Fruit fly (Drosophila melanogaster) whole organism, prepupa: ENCODE results near the gene MTF-1.

Experiments used
- Blimp-1 ChIP-seq: fragments of 200-800 bp; sonication (Bioruptor generic); optimal IDR thresholded peaks from 3 replicates; lab custom pipeline; 2017; ENCODE audit warnings: missing biosample characterization, missing genetic modification characterization, mild to moderate bottlenecking, moderate library complexity, missing genetic modification reagents
- CG10631 ChIP-seq: fragments of 200-800 bp; sonication (Bioruptor generic); optimal IDR thresholded peaks from 2 replicates; lab custom pipeline; 2016; ENCODE audit warnings: missing biosample characterization, missing genetic modification characterization
- CG10669 ChIP-seq: fragments of 200-800 bp; sonication (Bioruptor generic); optimal IDR thresholded peaks from 3 replicates; lab custom pipeline; 2018; ENCODE audit warnings: missing biosample characterization, mild to moderate bottlenecking, missing genetic modification characterization, moderate library complexity
- CG11294 ChIP-seq: fragments of 200-800 bp; sonication (Bioruptor generic); IDR thresholded peaks from 2 replicates; pipeline ENCODE4 v1.3.6; 2022; ENCODE audit warnings: missing biosample characterization, missing genetic modification characterization
- CG11762 ChIP-seq: fragments of 200-800 bp; sonication (Bioruptor generic); optimal IDR thresholded peaks from 3 replicates; lab custom pipeline; 2016; ENCODE audit warnings: missing biosample characterization, missing genetic modification characterization; ENCODE audit not compliant: insufficient read depth
- CG11902 ChIP-seq: fragments of 200-800 bp; sonication (Bioruptor generic); optimal IDR thresholded peaks from 3 replicates; lab custom pipeline; 2016; ENCODE audit warnings: missing biosample characterization, missing genetic modification characterization
- CG15336 ChIP-seq: fragments of 200-800 bp; sonication (Bioruptor generic); IDR thresholded peaks from 2 replicates; pipeline ENCODE4 v1.3.6; 2022; ENCODE audit warnings: missing biosample characterization, missing genetic modification characterization
- CG1621 ChIP-seq: fragments of 200-800 bp; sonication (Bioruptor generic); optimal IDR thresholded peaks from 3 replicates; lab custom pipeline; 2018; ENCODE audit warnings: missing biosample characterization, mild to moderate bottlenecking, missing genetic modification characterization
- CG16779 ChIP-seq: fragments of 200-800 bp; sonication (Bioruptor generic); optimal IDR thresholded peaks from 3 replicates; lab custom pipeline; 2017; ENCODE audit warnings: missing biosample characterization, mild to moderate bottlenecking, missing genetic modification characterization
- CG31627 ChIP-seq: fragments of 200-800 bp; sonication (Bioruptor generic); optimal IDR thresholded peaks from 3 replicates; lab custom pipeline; 2016; ENCODE audit warnings: missing biosample characterization, missing genetic modification characterization
- CG34406 ChIP-seq: fragments of 200-800 bp; sonication (Bioruptor generic); optimal IDR thresholded peaks from 3 replicates; lab custom pipeline; 2016; ENCODE audit warnings: missing biosample characterization, missing genetic modification characterization
- CG3919 ChIP-seq: fragments of 200-800 bp; sonication (Bioruptor generic); optimal IDR thresholded peaks from 3 replicates; lab custom pipeline; 2016; ENCODE audit warnings: missing biosample characterization, missing genetic modification characterization
- CG6163 ChIP-seq: fragments of 200-800 bp; sonication (Bioruptor generic); IDR thresholded peaks from 3 replicates; pipeline ENCODE4 v1.3.6; 2022; ENCODE audit warnings: missing biosample characterization, missing genetic modification characterization
- CG6276 ChIP-seq: fragments of 200-800 bp; sonication (Bioruptor generic); optimal IDR thresholded peaks from 2 replicates; lab custom pipeline; 2017; ENCODE audit warnings: missing biosample characterization, mild to moderate bottlenecking, missing genetic modification characterization
- CG6792 ChIP-seq: fragments of 200-800 bp; sonication (Bioruptor generic); optimal IDR thresholded peaks from 3 replicates; lab custom pipeline; 2016; ENCODE audit warnings: missing biosample characterization, missing genetic modification characterization
- CG6808 ChIP-seq: fragments of 200-800 bp; sonication (Bioruptor generic); optimal IDR thresholded peaks from 3 replicates; lab custom pipeline; 2017; ENCODE audit warnings: missing biosample characterization, missing genetic modification characterization, mild to moderate bottlenecking, moderate library complexity, missing genetic modification reagents
- CG6854 ChIP-seq: fragments of 200-800 bp; sonication (Bioruptor generic); optimal IDR thresholded peaks from 2 replicates; lab custom pipeline; 2017; ENCODE audit warnings: missing biosample characterization, mild to moderate bottlenecking, missing genetic modification characterization
- CG7368 ChIP-seq: fragments of 200-800 bp; sonication (Bioruptor generic); optimal IDR thresholded peaks from 3 replicates; lab custom pipeline; 2016; ENCODE audit warnings: missing biosample characterization, missing genetic modification characterization
- CG8319 ChIP-seq: fragments of 200-800 bp; sonication (Bioruptor generic); optimal IDR thresholded peaks from 3 replicates; lab custom pipeline; 2016; ENCODE audit warnings: missing biosample characterization, missing genetic modification characterization
- CG8632 ChIP-seq: fragments of 200-800 bp; sonication (Bioruptor generic); optimal IDR thresholded peaks from 3 replicates; lab custom pipeline; 2016; ENCODE audit warnings: missing biosample characterization, missing genetic modification characterization
- CG9139 ChIP-seq: fragments of 200-800 bp; sonication (Bioruptor generic); optimal IDR thresholded peaks from 3 replicates; lab custom pipeline; 2017; ENCODE audit warnings: missing biosample characterization, mild to moderate bottlenecking, missing genetic modification characterization
- Eip75B ChIP-seq: fragments of 200-800 bp; sonication (Bioruptor generic); optimal IDR thresholded peaks from 3 replicates; lab custom pipeline; 2016; ENCODE audit warnings: missing biosample characterization, missing genetic modification characterization
- Eip78C ChIP-seq: fragments of 200-800 bp; sonication (Bioruptor generic); peaks from one replicate; lab custom pipeline; 2016; ENCODE audit warnings: missing biosample characterization, missing genetic modification characterization
- Eip93F ChIP-seq: fragments of 200-800 bp; sonication (Bioruptor generic); optimal IDR thresholded peaks from 2 replicates; lab custom pipeline; 2016; ENCODE audit warnings: missing biosample characterization, mild to moderate bottlenecking, missing genetic modification characterization
- Ets21C ChIP-seq: fragments of 200-800 bp; sonication (Bioruptor generic); optimal IDR thresholded peaks from 3 replicates; lab custom pipeline; 2016; ENCODE audit warnings: missing biosample characterization, missing genetic modification characterization
- Ets96B ChIP-seq: fragments of 200-800 bp; optimal IDR thresholded peaks from 2 replicates; lab custom pipeline; 2019; ENCODE audit warnings: missing biosample characterization, mild to moderate bottlenecking, missing genetic modification characterization, moderate library complexity
- Gug ChIP-seq: fragments of 200-800 bp; sonication (Bioruptor generic); IDR thresholded peaks from 2 replicates; pipeline ENCODE4 v1.3.6; 2022; ENCODE audit warnings: missing biosample characterization, missing genetic modification characterization
- Hr38 ChIP-seq: sonication (Bioruptor generic); optimal IDR thresholded peaks from 2 replicates; lab custom pipeline; 2016; ENCODE audit warnings: missing biosample characterization, missing genetic modification characterization
- Hr4 ChIP-seq: fragments of 200-800 bp; sonication (Bioruptor generic); optimal IDR thresholded peaks from 3 replicates; lab custom pipeline; 2016; ENCODE audit warnings: missing biosample characterization, missing genetic modification characterization
- Lpt ChIP-seq: fragments of 200-800 bp; sonication (Bioruptor generic); optimal IDR thresholded peaks from 3 replicates; lab custom pipeline; 2016; ENCODE audit warnings: missing biosample characterization, missing genetic modification characterization
- OdsH ChIP-seq: fragments of 200-800 bp; sonication (Bioruptor generic); optimal IDR thresholded peaks from 3 replicates; lab custom pipeline; 2016; ENCODE audit warnings: missing biosample characterization, missing genetic modification characterization
- Smox ChIP-seq: fragments of 200-800 bp; sonication (Bioruptor generic); optimal IDR thresholded peaks from 3 replicates; lab custom pipeline; 2016; ENCODE audit warnings: missing biosample characterization, missing genetic modification characterization
- Sox14 ChIP-seq: fragments of 200-800 bp; sonication (Bioruptor generic); optimal IDR thresholded peaks from 3 replicates; lab custom pipeline; 2016; ENCODE audit warnings: missing biosample characterization, missing genetic modification characterization
- achi ChIP-seq: fragments of 200-800 bp; sonication (Bioruptor generic); optimal IDR thresholded peaks from 3 replicates; lab custom pipeline; 2016; ENCODE audit warnings: missing biosample characterization, missing genetic modification characterization
- acj6 ChIP-seq: fragments of 200-800 bp; sonication (Bioruptor generic); optimal IDR thresholded peaks from 3 replicates; lab custom pipeline; 2016; ENCODE audit warnings: missing biosample characterization, missing genetic modification characterization
- cyc ChIP-seq: fragments of 200-800 bp; sonication (Bioruptor generic); optimal IDR thresholded peaks from 3 replicates; lab custom pipeline; 2016; ENCODE audit warnings: missing biosample characterization, missing genetic modification characterization
- dac ChIP-seq: fragments of 200-800 bp; sonication (Bioruptor generic); optimal IDR thresholded peaks from 2 replicates; lab custom pipeline; 2017; ENCODE audit warnings: missing biosample characterization, mild to moderate bottlenecking, missing genetic modification characterization
- dsx ChIP-seq: fragments of 200-800 bp; optimal IDR thresholded peaks from 3 replicates; lab custom pipeline; 2019; ENCODE audit warnings: missing biosample characterization, mild to moderate bottlenecking, missing genetic modification characterization, moderate library complexity; ENCODE audit not compliant: poor library complexity, severe bottlenecking
- eg ChIP-seq: fragments of 200-800 bp; sonication (Bioruptor generic); IDR thresholded peaks from 3 replicates; pipeline ENCODE4 v1.3.6; 2022; ENCODE audit warnings: missing biosample characterization, missing genetic modification characterization
- esn ChIP-seq: fragments of 200-800 bp; sonication (Bioruptor generic); optimal IDR thresholded peaks from 2 replicates; lab custom pipeline; 2016; ENCODE audit warnings: missing biosample characterization, mild to moderate bottlenecking, missing genetic modification characterization, moderate library complexity
- fd85E ChIP-seq: fragments of 200-800 bp; sonication (Bioruptor generic); optimal IDR thresholded peaks from 3 replicates; lab custom pipeline; 2016; ENCODE audit warnings: missing biosample characterization, missing genetic modification characterization
- fkh ChIP-seq: fragments of 200-800 bp; sonication (Bioruptor generic); optimal IDR thresholded peaks from 3 replicates; lab custom pipeline; 2017; ENCODE audit warnings: missing biosample characterization, mild to moderate bottlenecking, missing genetic modification characterization, moderate library complexity
- net ChIP-seq: fragments of 200-800 bp; sonication (Bioruptor generic); optimal IDR thresholded peaks from 3 replicates; lab custom pipeline; 2016; ENCODE audit warnings: missing biosample characterization, missing genetic modification characterization
- salr ChIP-seq, 2 experiments: fragments of 200-800 bp; sonication (Bioruptor generic); optimal IDR thresholded peaks; 3 replicates each; lab custom pipeline; 2016 to 2018; ENCODE audit warnings: missing biosample characterization in 2 of 2, missing genetic modification characterization in 2 of 2, mild to moderate bottlenecking in 1 of 2
- ss ChIP-seq, 2 experiments: fragments of 200-800 bp; sonication (Bioruptor generic); optimal IDR thresholded peaks; 2 replicates in 1 of 2; 3 replicates in 1 of 2; lab custom pipeline; 2017 to 2018; ENCODE audit warnings: mild to moderate bottlenecking in 2 of 2, missing biosample characterization in 2 of 2, missing genetic modification characterization in 2 of 2, moderate library complexity in 1 of 2
- svp ChIP-seq: fragments of 200-800 bp; sonication (Bioruptor generic); peaks from one replicate; lab custom pipeline; 2016; ENCODE audit warnings: missing biosample characterization, missing genetic modification characterization
- topi ChIP-seq: fragments of 200-800 bp; sonication (Bioruptor generic); optimal IDR thresholded peaks from 3 replicates; lab custom pipeline; 2016; ENCODE audit warnings: missing biosample characterization, missing genetic modification characterization
- vri ChIP-seq: fragments of 200-800 bp; sonication (Bioruptor generic); optimal IDR thresholded peaks from 3 replicates; lab custom pipeline; 2016; ENCODE audit warnings: missing biosample characterization, mild to moderate bottlenecking, missing genetic modification characterization

The MTF-1 gene

dm6 chr3L:9424528-9424911 is 5.6 kb upstream of the MTF-1 start (continued):
- TF ChIP-seq fd85E (GFP tag; lab: Kevin White, UChicago) (no peak), CG6854 (GFP tag; lab: Kevin White, UChicago) (no peak), CG10631 (no peak), CG6276 (GFP tag; lab: Kevin White, UChicago) (peak; percentile 24), CG9139 (no peak), CG6792 (GFP tag; lab: Kevin White, UChicago) (peak; percentile 13), CG8319 (GFP tag; lab: Kevin White, UChicago) (no peak), CG11762 (GFP tag; lab: Kevin White, UChicago) (no peak), fkh (GFP tag; lab: Kevin White, UChicago) (no peak), CG6808 (GFP tag; lab: Kevin White, UChicago) (no peak), Ets21C (no peak), CG31627 (GFP tag; lab: Kevin White, UChicago) (no peak), CG8632 (GFP tag; lab: Kevin White, UChicago) (peak; percentile 4), CG1621 (tag; lab: Kevin White, UChicago) (no peak), CG11294 (GFP tag; lab: Robert Waterston, UW) (no peak), svp (GFP tag; lab: Kevin White, UChicago) (peak; percentile 75), CG16779 (tag; lab: Kevin White, UChicago) (no peak), Hr38 (GFP tag; lab: Kevin White, UChicago) (no peak), salr (GFP tag; optimal IDR thresholded peaks at IDR 0.05; lab: Kevin White, UChicago) (no peak), Sox14 (GFP tag; lab: Kevin White, UChicago) (peak; percentile 7), Blimp-1 (GFP tag; lab: Kevin White, UChicago) (no peak)

- TF ChIP-seq ss (GFP tag; optimal IDR thresholded peaks at IDR 0.05; lab: Kevin White, UChicago) = no peak
- peak; percentile 22 for TF ChIP-seq vri (GFP tag; lab: Kevin White, UChicago)
- TF ChIP-seq Lpt (GFP tag; lab: Kevin White, UChicago) = no peak
- no peak for TF ChIP-seq Eip75B
- peak; percentile 3 for TF ChIP-seq CG3919 (GFP tag; lab: Kevin White, UChicago)
- TF ChIP-seq Blimp-1 (GFP tag; lab: Kevin White, UChicago) = no peak
- peak; percentile 36 for TF ChIP-seq Eip78C
- no peak for TF ChIP-seq Gug
- TF ChIP-seq CG11294 (GFP tag; lab: Robert Waterston, UW) = no peak
- peak; percentile 10 for TF ChIP-seq CG6276 (GFP tag; lab: Kevin White, UChicago)
- peak; percentile 31 for TF ChIP-seq net
- no peak for TF ChIP-seq OdsH (GFP tag; lab: Kevin White, UChicago)
- no peak for TF ChIP-seq CG10669 (GFP tag; lab: Kevin White, UChicago)
- TF ChIP-seq CG11762 (GFP tag; lab: Kevin White, UChicago) = no peak
- TF ChIP-seq acj6 (GFP tag; lab: Kevin White, UChicago) = no peak
- no peak for TF ChIP-seq Hr38 (GFP tag; lab: Kevin White, UChicago)
- TF ChIP-seq Smox = no peak
- no peak for TF ChIP-seq CG7368 (GFP tag; lab: Kevin White, UChicago)
- no peak for TF ChIP-seq CG1621 (tag; lab: Kevin White, UChicago)
- TF ChIP-seq dsx (GFP tag; lab: Kevin White, UChicago) = no peak
- TF ChIP-seq cyc (GFP tag; lab: Kevin White, UChicago) = no peak
- no peak for TF ChIP-seq Sox14 (GFP tag; lab: Kevin White, UChicago)
- no peak for TF ChIP-seq Ets96B (tag; lab: Kevin White, UChicago)
- TF ChIP-seq CG34406 (GFP tag; lab: Kevin White, UChicago) = no peak
- TF ChIP-seq eg = peak; percentile 63; the same call in 2 of the 3 replicates
- TF ChIP-seq Hr4 (GFP tag; lab: Kevin White, UChicago) = peak; percentile 63
- TF ChIP-seq Ets21C = no peak
- no peak for TF ChIP-seq topi (GFP tag; lab: Kevin White, UChicago)
- no peak for TF ChIP-seq CG8319 (GFP tag; lab: Kevin White, UChicago)
- TF ChIP-seq fd85E (GFP tag; lab: Kevin White, UChicago) = no peak
- peak; percentile 55 for TF ChIP-seq CG15336 (GFP tag; lab: Robert Waterston, UW)
- no peak for TF ChIP-seq CG6808 (GFP tag; lab: Kevin White, UChicago)
- no peak for TF ChIP-seq dac (GFP tag; lab: Kevin White, UChicago)
- TF ChIP-seq esn (GFP tag; lab: Kevin White, UChicago) = no peak
- no peak for TF ChIP-seq CG11902 (GFP tag; lab: Kevin White, UChicago)
- no peak for TF ChIP-seq CG16779 (tag; lab: Kevin White, UChicago)
- TF ChIP-seq achi = no peak
- TF ChIP-seq Eip93F (GFP tag; lab: Kevin White, UChicago) = no peak
- TF ChIP-seq CG9139 = no peak
- TF ChIP-seq svp (GFP tag; lab: Kevin White, UChicago) = peak; percentile 50
- no peak for TF ChIP-seq CG31627 (GFP tag; lab: Kevin White, UChicago)
- no peak for TF ChIP-seq CG6854 (GFP tag; lab: Kevin White, UChicago)
- peak; percentile 40; the same call in 1 of the 3 replicates for TF ChIP-seq CG6163 (GFP tag; lab: Robert Waterston, UW)
Observed at dm6 chr3L:9425838-9426237, 4.3 kb upstream of the MTF-1 start.
